Fruit fly (Drosophila melanogaster): ENCODE results near the gene Fur1.

DNA sequence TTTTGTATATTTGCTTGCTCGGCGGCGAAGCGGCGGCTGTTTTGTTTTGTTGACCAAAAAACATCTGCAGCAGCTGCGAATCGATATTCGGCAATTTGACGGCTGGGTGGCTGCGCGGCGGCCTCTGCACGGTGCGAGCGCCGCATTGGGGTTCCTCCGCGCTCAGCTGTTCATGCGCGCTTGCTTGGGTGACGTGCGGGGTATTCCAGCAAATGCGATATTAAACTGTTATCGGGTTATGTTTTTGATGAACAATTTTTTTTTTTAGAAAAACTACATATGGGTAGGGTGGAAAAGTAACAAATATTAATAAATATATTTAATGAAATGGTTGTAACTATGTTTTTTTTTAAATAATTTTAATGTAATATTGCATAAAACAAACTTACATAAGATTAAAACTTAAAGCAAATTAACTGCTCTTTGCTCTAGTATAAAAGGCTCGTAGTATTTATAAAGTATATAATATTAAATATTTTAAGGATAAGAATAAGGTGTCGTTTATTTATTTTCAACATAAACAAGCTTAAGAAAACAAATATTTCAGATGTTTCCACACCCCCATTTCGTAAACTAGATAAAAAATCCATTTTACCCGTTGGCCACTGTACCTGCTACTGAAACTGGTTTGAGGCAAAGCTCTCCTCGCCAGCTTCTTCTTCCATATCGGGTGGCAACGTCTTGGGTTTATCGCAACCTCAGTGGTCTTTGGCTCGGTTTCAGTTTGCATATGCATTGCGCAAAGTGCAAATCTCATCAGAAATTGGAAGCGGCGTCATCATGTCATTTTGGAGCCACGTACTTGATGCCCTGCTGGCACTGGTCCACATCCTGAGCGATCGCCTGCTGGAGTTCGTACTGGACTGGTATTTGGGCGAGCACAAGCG, 18.2 kb upstream of the Fur1 start, which contains the start of the genes Gnpat and CG5112:
- peak; percentile 10 for TF ChIP-seq twi (tag; optimal IDR thresholded peaks at IDR 0.05)
- TF ChIP-seq Dek (tag; optimal IDR thresholded peaks at IDR 0.05), result peak; percentile 0
- TF ChIP-seq Eip74EF (GFP tag; optimal IDR thresholded peaks at IDR 0.05), result no peak
- peak; percentile 76 for TF ChIP-seq CG9876 (GFP tag; optimal IDR thresholded peaks at IDR 0.05)
